Fruit fly (Drosophila melanogaster): ENCODE measurements around the gene CG31883.

- no peak for TF ChIP-seq EcR (GFP tag; optimal IDR thresholded peaks at IDR 0.05)
- no peak for TF ChIP-seq psq (optimal IDR thresholded peaks at IDR 0.05)
- no peak for TF ChIP-seq pan (optimal IDR thresholded peaks at IDR 0.05)
- no peak for TF ChIP-seq Dll (optimal IDR thresholded peaks at IDR 0.05)
- no peak for TF ChIP-seq usp (GFP tag; optimal IDR thresholded peaks at IDR 0.05)
- no peak for TF ChIP-seq CG8478 (optimal IDR thresholded peaks at IDR 0.05)
Measured at dm6 chr2L:9565387-9565786, 37.1 kb downstream of the CG31883 start, which contains the start of gene CG46468.
